Fruit fly (Drosophila melanogaster) whole organism, embryonic: ENCODE results near the gene nbs.
A peak's percentile ranks its signal among the peaks of the same experiment; 100 is the strongest.

Experiments
- Bteb2 ChIP-seq: fragments of 200-800 bp; sonication (Bioruptor generic); optimal IDR thresholded peaks from 2 replicates; lab custom pipeline; 2016; ENCODE audit warnings: missing biosample characterization, missing genetic modification characterization
- CG10431 ChIP-seq: fragments of 200-800 bp; sonication (Bioruptor generic); optimal IDR thresholded peaks from 3 replicates; lab custom pipeline; 2018; ENCODE audit warnings: missing biosample characterization, mild to moderate bottlenecking, missing genetic modification characterization
- CG11093 ChIP-seq: fragments of 200-800 bp; sonication (Bioruptor generic); IDR thresholded peaks from 3 replicates; pipeline ENCODE4 v1.3.6; 2022; ENCODE audit warnings: missing biosample characterization, missing genetic modification characterization
- CG11504 ChIP-seq: fragments of 200-800 bp; sonication (Bioruptor generic); optimal IDR thresholded peaks from 3 replicates; lab custom pipeline; 2019; ENCODE audit warnings: missing biosample characterization, mild to moderate bottlenecking, missing genetic modification characterization, moderate library complexity
- CG15269 ChIP-seq: fragments of 200-800 bp; sonication (Bioruptor generic); optimal IDR thresholded peaks from 2 replicates; lab custom pipeline; 2018; ENCODE audit warnings: missing biosample characterization, mild to moderate bottlenecking, missing genetic modification characterization, moderate library complexity
- CG17568 ChIP-seq: fragments of 200-800 bp; sonication (Bioruptor generic); optimal IDR thresholded peaks from 2 replicates; lab custom pipeline; 2018; ENCODE audit warnings: missing biosample characterization, mild to moderate bottlenecking, missing genetic modification characterization, moderate library complexity
- CG31441 ChIP-seq: fragments of 200-800 bp; sonication (Bioruptor generic); IDR thresholded peaks from 2 replicates; pipeline ENCODE4 v1.3.6; 2022; ENCODE audit warnings: missing biosample characterization, missing genetic modification characterization
- CG34376 ChIP-seq: fragments of 200-800 bp; sonication (Bioruptor generic); optimal IDR thresholded peaks from 2 replicates; lab custom pipeline; 2018; ENCODE audit warnings: missing biosample characterization, mild to moderate bottlenecking, missing genetic modification characterization
- CG6765 ChIP-seq: fragments of 200-800 bp; sonication (Bioruptor generic); optimal IDR thresholded peaks from 3 replicates; lab custom pipeline; 2017; ENCODE audit warnings: missing biosample characterization, mild to moderate bottlenecking, missing genetic modification characterization
- Hr3 ChIP-seq: fragments of 200-800 bp; sonication (Bioruptor generic); optimal IDR thresholded peaks from 3 replicates; lab custom pipeline; 2016; ENCODE audit warnings: missing biosample characterization, missing genetic modification characterization
- Spps ChIP-seq: fragments of 200-800 bp; sonication (Bioruptor generic); optimal IDR thresholded peaks from 2 replicates; lab custom pipeline; 2018; ENCODE audit warnings: missing biosample characterization, mild to moderate bottlenecking, missing genetic modification characterization
- ato ChIP-seq: fragments of 200-800 bp; sonication (Bioruptor generic); IDR thresholded peaks from 2 replicates; pipeline ENCODE4 v1.3.6; 2022; ENCODE audit warnings: missing biosample characterization, missing genetic modification characterization; ENCODE audit not compliant: partially characterized antibody
- nerfin-2 ChIP-seq: fragments of 200-800 bp; sonication (Bioruptor generic); IDR thresholded peaks from 2 replicates; pipeline ENCODE4 v1.3.6; 2022; ENCODE audit warnings: missing biosample characterization, missing genetic modification characterization; ENCODE audit not compliant: partially characterized antibody
- pb ChIP-seq: fragments of 200-800 bp; sonication (Bioruptor generic); optimal IDR thresholded peaks from 3 replicates; lab custom pipeline; 2016; ENCODE audit warnings: missing biosample characterization, missing genetic modification characterization
- slou ChIP-seq: fragments of 200-800 bp; sonication (Bioruptor generic); optimal IDR thresholded peaks from 3 replicates; lab custom pipeline; 2016; ENCODE audit warnings: missing biosample characterization, missing genetic modification characterization
- sr ChIP-seq: fragments of 200-800 bp; sonication (Bioruptor generic); IDR thresholded peaks from 3 replicates; pipeline ENCODE4 v1.3.6; 2022; ENCODE audit warnings: missing biosample characterization, missing genetic modification characterization
- toy ChIP-seq: fragments of 200-800 bp; sonication (Bioruptor generic); IDR thresholded peaks from 2 replicates; pipeline ENCODE4 v1.3.6; 2022; ENCODE audit warnings: missing biosample characterization, missing genetic modification characterization
- vvl ChIP-seq: fragments of 200-800 bp; sonication (Bioruptor generic); IDR thresholded peaks from 2 replicates; pipeline ENCODE4 v1.3.6; 2022; ENCODE audit warnings: missing biosample characterization, missing genetic modification characterization

The nbs gene

dm6 chr3L:9671372-9671771 lies 51.6 kb downstream of the nbs start (continued):
- TF ChIP-seq Spps = no peak
- no peak for TF ChIP-seq vvl (GFP tag; lab: Robert Waterston, UW)
- no peak for TF ChIP-seq CG17568 (GFP tag; lab: Kevin White, UChicago)
- no peak for TF ChIP-seq toy
- TF ChIP-seq CG11093 (GFP tag; lab: Robert Waterston, UW) = no peak
- no peak for TF ChIP-seq slou (GFP tag; lab: Kevin White, UChicago)
- no peak for TF ChIP-seq sr
- TF ChIP-seq Hr3 (GFP tag; lab: Kevin White, UChicago) = no peak
- TF ChIP-seq CG34376 (GFP tag; lab: Kevin White, UChicago) = peak; percentile 78
- no peak for TF ChIP-seq CG15269
- no peak for TF ChIP-seq ato
- TF ChIP-seq CG11504 (tag; lab: Kevin White, UChicago) = no peak
- TF ChIP-seq CG10431 (GFP tag; lab: Kevin White, UChicago) = no peak
- TF ChIP-seq pb (GFP tag; lab: Kevin White, UChicago) = no peak
- no peak for TF ChIP-seq nerfin-2 (GFP tag; lab: Robert Waterston, UW)
- TF ChIP-seq CG31441 = no peak
- no peak for TF ChIP-seq CG6765 (GFP tag; lab: Kevin White, UChicago)
- TF ChIP-seq Bteb2 (GFP tag; lab: Kevin White, UChicago) = no peak
